Fruit fly (Drosophila melanogaster): ENCODE measurements around the gene CG15239.

Gene CG15239

DNA sequence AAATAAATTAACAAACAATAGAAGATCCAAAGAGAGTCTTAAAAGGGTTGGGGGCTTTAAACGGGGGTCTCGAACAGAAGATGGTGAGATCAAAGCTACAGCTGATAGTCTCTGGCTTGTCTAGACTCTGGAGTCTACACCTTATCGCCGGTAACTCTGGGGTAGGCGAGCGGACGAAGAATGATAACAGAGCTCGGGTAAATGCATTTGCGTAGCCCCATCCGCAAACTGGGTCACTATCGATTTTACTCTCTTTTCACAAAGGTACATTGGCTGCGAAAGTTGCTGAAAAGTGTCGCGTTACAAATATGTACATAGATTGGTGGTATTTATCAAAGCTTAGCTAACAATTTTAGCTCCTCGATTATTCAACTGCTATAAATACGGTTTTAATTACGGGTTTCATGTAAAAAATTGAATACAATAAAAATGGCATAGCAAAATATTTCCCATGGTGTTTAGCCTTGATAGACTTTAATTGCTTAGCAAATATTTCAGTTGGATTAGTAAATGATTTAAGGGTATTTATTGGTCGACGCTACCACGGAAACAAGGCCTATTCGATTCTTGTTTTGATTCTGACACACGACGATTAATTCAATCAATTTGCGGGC, 17.0 kb upstream of the CG15239 start (continued):
- no peak for TF ChIP-seq CG18619 (GFP tag; optimal IDR thresholded peaks at IDR 0.05)
- peak; percentile 12 for TF ChIP-seq CG10979 (tag; optimal IDR thresholded peaks at IDR 0.05)
- TF ChIP-seq CG8290 (GFP tag; optimal IDR thresholded peaks at IDR 0.05), result no peak
- TF ChIP-seq CG8290 (tag; optimal IDR thresholded peaks at IDR 0.05), result no peak
- no peak for TF ChIP-seq CG7556 (GFP tag; optimal IDR thresholded peaks at IDR 0.05)
- TF ChIP-seq CG15073 (GFP tag; optimal IDR thresholded peaks at IDR 0.05), result no peak
- TF ChIP-seq HLH3B (GFP tag; IDR thresholded peaks at IDR 0.05), result no peak
- no peak for TF ChIP-seq slp2 (GFP tag; optimal IDR thresholded peaks at IDR 0.05)
- TF ChIP-seq NFAT (GFP tag; IDR thresholded peaks at IDR 0.05), result no peak
- no peak for TF ChIP-seq CG9437 (GFP tag; optimal IDR thresholded peaks at IDR 0.05)
- TF ChIP-seq CG6683 (GFP tag; optimal IDR thresholded peaks at IDR 0.05), result no peak
- TF ChIP-seq CG1792 (GFP tag; optimal IDR thresholded peaks at IDR 0.05), result no peak
- TF ChIP-seq fd3F (GFP tag; optimal IDR thresholded peaks at IDR 0.05), result no peak
- no peak for TF ChIP-seq so (GFP tag; IDR thresholded peaks at IDR 0.05)
- TF ChIP-seq salm (tag; optimal IDR thresholded peaks at IDR 0.05), result no peak
- TF ChIP-seq CG13287 (GFP tag; IDR thresholded peaks at IDR 0.05; ENCODE audit: partially characterized antibody), result no peak
- TF ChIP-seq cad (GFP tag; optimal IDR thresholded peaks at IDR 0.05), result no peak
- TF ChIP-seq CG42726 (GFP tag; IDR thresholded peaks at IDR 0.05; ENCODE audit: partially characterized antibody), result no peak
- no peak for TF ChIP-seq croc (GFP tag; conservative IDR thresholded peaks at IDR 0.05)
- no peak for TF ChIP-seq Rfx (GFP tag; IDR thresholded peaks at IDR 0.05)
- no peak for TF ChIP-seq CG10366 (GFP tag; IDR thresholded peaks at IDR 0.05)
- no peak for TF ChIP-seq Ssrp (tag; optimal IDR thresholded peaks at IDR 0.05)
- TF ChIP-seq nmo (GFP tag; optimal IDR thresholded peaks at IDR 0.05), result peak; percentile 14
- TF ChIP-seq aop (GFP tag; IDR thresholded peaks at IDR 0.05), result no peak
- no peak for TF ChIP-seq CG15514 (GFP tag; optimal IDR thresholded peaks at IDR 0.05)
- TF ChIP-seq GATAe (GFP tag; conservative IDR thresholded peaks at IDR 0.05), result no peak
- TF ChIP-seq pum (GFP tag; optimal IDR thresholded peaks at IDR 0.05), result no peak
- peak; percentile 41 for TF ChIP-seq phol (tag; optimal IDR thresholded peaks at IDR 0.05)
- no peak for TF ChIP-seq insv (GFP tag; optimal IDR thresholded peaks at IDR 0.05)
- TF ChIP-seq NC2β (GFP tag; optimal IDR thresholded peaks at IDR 0.05), result no peak
- no peak for TF ChIP-seq zen (tag; optimal IDR thresholded peaks at IDR 0.05)
- no peak for TF ChIP-seq CG11093 (GFP tag; IDR thresholded peaks at IDR 0.05)
- no peak for TF ChIP-seq CG14014 (GFP tag; IDR thresholded peaks at IDR 0.05)
- no peak for TF ChIP-seq tx (GFP tag; optimal IDR thresholded peaks at IDR 0.05)
- TF ChIP-seq CG18476 (GFP tag; optimal IDR thresholded peaks at IDR 0.05), result no peak
- no peak for TF ChIP-seq Tbp (GFP tag; optimal IDR thresholded peaks at IDR 0.05)
- TF ChIP-seq Ptx1 (GFP tag; IDR thresholded peaks at IDR 0.05), result no peak
- no peak for TF ChIP-seq gsb-n (tag; optimal IDR thresholded peaks at IDR 0.05)
- no peak for TF ChIP-seq Hr39 (optimal IDR thresholded peaks at IDR 0.05)
- no peak for TF ChIP-seq Hmr (GFP tag; optimal IDR thresholded peaks at IDR 0.05)
- no peak for TF ChIP-seq inv (GFP tag; IDR thresholded peaks at IDR 0.05; ENCODE audit: partially characterized antibody)
- TF ChIP-seq sug (tag; optimal IDR thresholded peaks at IDR 0.05), result no peak
- peak; percentile 18 for TF ChIP-seq CG2712 (tag; optimal IDR thresholded peaks at IDR 0.05)
- no peak for TF ChIP-seq CG8359 (GFP tag; optimal IDR thresholded peaks at IDR 0.05; ENCODE audit: borderline replicate concordance)
- peak; percentile 25 for TF ChIP-seq Oli (tag; optimal IDR thresholded peaks at IDR 0.05)
- TF ChIP-seq CG1233 (GFP tag; optimal IDR thresholded peaks at IDR 0.05), result no peak
- TF ChIP-seq CG10543 (GFP tag; optimal IDR thresholded peaks at IDR 0.05), result no peak
- no peak for TF ChIP-seq CG4424 (GFP tag; optimal IDR thresholded peaks at IDR 0.05)
- TF ChIP-seq CG15269 (tag; optimal IDR thresholded peaks at IDR 0.05), result no peak
- TF ChIP-seq Myb (GFP tag; optimal IDR thresholded peaks at IDR 0.05), result no peak
- no peak for TF ChIP-seq Mad (GFP tag; optimal IDR thresholded peaks at IDR 0.05)
- no peak for TF ChIP-seq CG10267 (tag; optimal IDR thresholded peaks at IDR 0.05)
